Worm (Caenorhabditis elegans) whole organism, mixed stage, embryonic: ENCODE measurements around the gene pigt-1.

Experiments
- ceh-39 ChIP-seq: fragments of 150-350 bp; optimal IDR thresholded peaks from 2 replicates; lab custom pipeline; 2014; ENCODE audit warnings: missing biosample characterization, missing genetic modification characterization
- elt-1 ChIP-seq: sonication (generic microtip); optimal IDR thresholded peaks from 2 replicates; lab custom pipeline; 2017; ENCODE audit warnings: missing genetic modification characterization, mild to moderate bottlenecking, missing compliant biosample characterization, antibody characterized with exemption, moderate library complexity, borderline replicate concordance; ENCODE audit not compliant: insufficient read depth
- elt-3 ChIP-seq: fragments of 150-350 bp; optimal IDR thresholded peaks from 2 replicates; lab custom pipeline; 2014; ENCODE audit warnings: missing biosample characterization, missing genetic modification characterization
- mab-5 ChIP-seq: fragments of 150-350 bp; optimal IDR thresholded peaks from 2 replicates; lab custom pipeline; 2014; ENCODE audit warnings: missing biosample characterization, missing genetic modification characterization
- nhr-2 ChIP-seq: fragments of 150-350 bp; optimal IDR thresholded peaks from 2 replicates; lab custom pipeline; 2014; ENCODE audit warnings: missing biosample characterization, missing genetic modification characterization
- nhr-237 ChIP-seq: fragments of 150-350 bp; optimal IDR thresholded peaks from 2 replicates; lab custom pipeline; 2014; ENCODE audit warnings: missing biosample characterization, missing genetic modification characterization
- nhr-28 ChIP-seq: fragments of 150-350 bp; optimal IDR thresholded peaks from 2 replicates; lab custom pipeline; 2014; ENCODE audit warnings: missing biosample characterization, missing genetic modification characterization
- nhr-76 ChIP-seq: sonication (generic microtip); optimal IDR thresholded peaks from 2 replicates; lab custom pipeline; 2017; ENCODE audit warnings: missing biosample characterization, missing genetic modification characterization
- snpc-4 ChIP-seq: fragments of 150-350 bp; optimal IDR thresholded peaks from 2 replicates; lab custom pipeline; 2014; ENCODE audit warnings: missing biosample characterization, missing genetic modification characterization
- sptf-1 ChIP-seq: sonication (generic microtip); optimal IDR thresholded peaks from 2 replicates; lab custom pipeline; 2017; ENCODE audit warnings: mild to moderate bottlenecking, missing genetic modification characterization, moderate library complexity, missing compliant biosample characterization
- unc-120 ChIP-seq: sonication (generic microtip); optimal IDR thresholded peaks from 2 replicates; lab custom pipeline; 2017; ENCODE audit warnings: missing genetic modification characterization, missing compliant biosample characterization; ENCODE audit not compliant: poor library complexity, severe bottlenecking
- unc-39 ChIP-seq: fragments of 150-350 bp; optimal IDR thresholded peaks from 2 replicates; lab custom pipeline; 2014; ENCODE audit warnings: missing biosample characterization, missing genetic modification characterization
- unc-62 ChIP-seq: fragments of 150-350 bp; optimal IDR thresholded peaks from 2 replicates; lab custom pipeline; 2014; ENCODE audit warnings: missing biosample characterization, missing genetic modification reagents, missing genetic modification characterization

DNA sequence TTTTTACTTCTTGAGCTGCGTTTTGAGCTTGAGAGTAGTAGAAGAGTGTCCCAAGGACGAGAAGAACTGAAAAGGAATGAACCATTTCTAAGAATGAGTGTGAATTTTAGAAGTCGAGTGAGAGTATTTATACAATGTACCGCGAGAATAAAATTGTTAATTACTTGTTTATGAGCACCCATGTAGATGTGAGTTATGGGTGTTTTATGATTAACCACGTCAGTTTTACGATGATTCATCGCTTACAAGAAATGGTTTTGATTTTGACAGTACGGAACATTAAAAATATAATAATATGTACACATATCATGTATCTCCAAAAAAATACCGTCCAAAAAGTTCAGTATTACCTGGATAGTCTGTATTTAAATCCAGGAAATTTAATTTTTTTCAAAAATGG lies 4.3 kb downstream of the pigt-1 start, which contains the start of gene clec-221:
- TF ChIP-seq unc-39 (tag; lab: Kevin White, UChicago) (no peak), sptf-1 (no peak), unc-62 (GFP tag; lab: Kevin White, UChicago) (no peak), nhr-76 (no peak), nhr-2 (tag; lab: Kevin White, UChicago) (no peak), elt-3 (no peak), snpc-4 (tag; lab: Kevin White, UChicago) (no peak), mab-5 (tag; lab: Kevin White, UChicago) (no peak), unc-120 (tag; lab: Kevin White, UChicago) (no peak), ceh-39 (tag; lab: Kevin White, UChicago) (no peak), elt-1 (tag; lab: Kevin White, UChicago) (no peak), nhr-237 (tag; lab: Kevin White, UChicago) (no peak), nhr-28 (tag; lab: Kevin White, UChicago) (no peak)
